Fruit fly (Drosophila melanogaster) whole organism, wandering third instar larva: ENCODE measurements around the gene Cyp1.

Source experiments
- Abd-B ChIP-seq: fragments of >200 bp; optimal IDR thresholded peaks from 2 replicates; lab custom pipeline; 2017; ENCODE audit warnings: missing biosample characterization, missing genetic modification characterization
- CG32264 ChIP-seq: fragments of 200-800 bp; sonication (Bioruptor generic); optimal IDR thresholded peaks from 2 replicates; lab custom pipeline; 2016; ENCODE audit warnings: missing biosample characterization, missing genetic modification characterization
- CG9705 ChIP-seq: fragments of 200-800 bp; sonication (Bioruptor generic); optimal IDR thresholded peaks from 2 replicates; lab custom pipeline; 2018; ENCODE audit warnings: missing biosample characterization, mild to moderate bottlenecking, missing genetic modification characterization
- CrebA ChIP-seq: fragments of 200-800 bp; sonication (Bioruptor generic); optimal IDR thresholded peaks from 2 replicates; lab custom pipeline; 2016; ENCODE audit warnings: missing biosample characterization, mild to moderate bottlenecking, missing genetic modification characterization, borderline replicate concordance
- Dfd ChIP-seq: fragments of >200 bp; optimal IDR thresholded peaks from 2 replicates; lab custom pipeline; 2017; ENCODE audit warnings: missing biosample characterization, missing genetic modification characterization
- Dif ChIP-seq: fragments of 200-275, 200-300 bp; sonication (Bioruptor generic); optimal IDR thresholded peaks from 2 replicates; lab custom pipeline; 2018; ENCODE audit warnings: missing biosample characterization, missing genetic modification characterization; ENCODE audit not compliant: partially characterized antibody
- GATAd ChIP-seq: sonication (Bioruptor generic); optimal IDR thresholded peaks from 2 replicates; lab custom pipeline; 2016; ENCODE audit warnings: missing biosample characterization, missing genetic modification characterization
- HLH106 ChIP-seq: fragments of 200-800 bp; optimal IDR thresholded peaks from 3 replicates; lab custom pipeline; 2019; ENCODE audit warnings: missing biosample characterization, mild to moderate bottlenecking, missing genetic modification characterization, moderate library complexity
- Hnf4 ChIP-seq: fragments of 200-800 bp; sonication (Bioruptor generic); optimal IDR thresholded peaks from 2 replicates; lab custom pipeline; 2016; ENCODE audit warnings: missing biosample characterization, mild to moderate bottlenecking, missing genetic modification characterization
- Hr78 ChIP-seq: fragments of >200 bp; optimal IDR thresholded peaks from 2 replicates; lab custom pipeline; 2017; ENCODE audit warnings: missing biosample characterization, missing genetic modification characterization
- Hr83 ChIP-seq: fragments of 200-300 bp; sonication (Bioruptor generic); optimal IDR thresholded peaks from 2 replicates; lab custom pipeline; 2016; ENCODE audit warnings: missing biosample characterization, mild to moderate bottlenecking, missing genetic modification characterization, moderate library complexity; ENCODE audit not compliant: poor library complexity, severe bottlenecking
- Jra ChIP-seq: sonication (Bioruptor generic); optimal IDR thresholded peaks from 2 replicates; lab custom pipeline; 2016; ENCODE audit warnings: missing biosample characterization, missing genetic modification characterization
- Mio ChIP-seq: sonication (Bioruptor generic); optimal IDR thresholded peaks from 2 replicates; lab custom pipeline; 2016; ENCODE audit warnings: missing biosample characterization, missing genetic modification characterization
- Myc ChIP-seq: fragments of >200 bp; optimal IDR thresholded peaks from 2 replicates; lab custom pipeline; 2017
- N ChIP-seq: fragments of >200 bp; optimal IDR thresholded peaks from 2 replicates; lab custom pipeline; 2018; ENCODE audit warnings: missing biosample characterization, missing external identifiers, missing genetic modification characterization
- OdsH ChIP-seq: fragments of 200-800 bp; sonication (Bioruptor generic); optimal IDR thresholded peaks from 2 replicates; lab custom pipeline; 2016; ENCODE audit warnings: missing biosample characterization, mild to moderate bottlenecking, missing genetic modification characterization
- Rel ChIP-seq, 2 experiments: fragments of 200-800 bp; sonication (Bioruptor generic) in 1 of 2; optimal IDR thresholded peaks; 2 replicates in 1 of 2; 3 replicates in 1 of 2; lab custom pipeline; 2016 to 2019; ENCODE audit warnings: mild to moderate bottlenecking in 2 of 2, missing biosample characterization in 2 of 2, missing genetic modification characterization in 2 of 2, moderate library complexity in 1 of 2
- Sp1 ChIP-seq: fragments of 200-800 bp; sonication (Bioruptor generic); optimal IDR thresholded peaks from 3 replicates; lab custom pipeline; 2019; ENCODE audit warnings: missing biosample characterization, mild to moderate bottlenecking, missing genetic modification characterization, moderate library complexity
- Vsx2 ChIP-seq: fragments of 200-300, 225-300 bp; sonication (Bioruptor generic); optimal IDR thresholded peaks from 2 replicates; lab custom pipeline; 2018; ENCODE audit warnings: missing biosample characterization, missing genetic modification characterization; ENCODE audit not compliant: partially characterized antibody
- br ChIP-seq: fragments of 200-800 bp; sonication (Bioruptor generic); optimal IDR thresholded peaks from 2 replicates; lab custom pipeline; 2016; ENCODE audit warnings: missing biosample characterization, missing genetic modification characterization
- brk ChIP-seq: fragments of 200-800 bp; sonication (Bioruptor generic); optimal IDR thresholded peaks from 2 replicates; lab custom pipeline; 2016; ENCODE audit warnings: missing biosample characterization, mild to moderate bottlenecking, missing genetic modification characterization
- dl ChIP-seq, 2 experiments: fragments of 175-275, 200-275 bp in 1 of 2; fragments of 200-275 bp in 1 of 2; sonication (Bioruptor generic); optimal IDR thresholded peaks; lab custom pipeline; 2018; ENCODE audit warnings: mild to moderate bottlenecking in 2 of 2, missing biosample characterization in 2 of 2, missing genetic modification characterization in 2 of 2, moderate library complexity in 2 of 2; ENCODE audit not compliant: partially characterized antibody in 2 of 2, insufficient read depth in 1 of 2
- dmrt93B ChIP-seq: fragments of 200-800 bp; sonication (Bioruptor generic); optimal IDR thresholded peaks from 2 replicates; lab custom pipeline; 2018; ENCODE audit warnings: missing biosample characterization, mild to moderate bottlenecking, missing genetic modification characterization
- dsf ChIP-seq: sonication (Bioruptor generic); optimal IDR thresholded peaks from 2 replicates; lab custom pipeline; 2016; ENCODE audit warnings: missing biosample characterization, missing genetic modification characterization, borderline replicate concordance
- ey ChIP-seq: fragments of 200-800 bp; sonication (Bioruptor generic); optimal IDR thresholded peaks from 2 replicates; lab custom pipeline; 2016; ENCODE audit warnings: missing biosample characterization, missing genetic modification characterization
- foxo ChIP-seq, 2 experiments: fragments of 200-800 bp; sonication (Bioruptor generic); optimal IDR thresholded peaks; 2 replicates in 1 of 2; 3 replicates in 1 of 2; lab custom pipeline; 2016 to 2017; ENCODE audit warnings: missing biosample characterization in 2 of 2, missing genetic modification characterization in 2 of 2
- fru ChIP-seq: fragments of 200-800 bp; sonication (Bioruptor generic); optimal IDR thresholded peaks from 3 replicates; lab custom pipeline; 2016; ENCODE audit warnings: missing biosample characterization, mild to moderate bottlenecking, missing genetic modification characterization
- h ChIP-seq: fragments of 200-800 bp; sonication (Bioruptor generic); optimal IDR thresholded peaks from 3 replicates; lab custom pipeline; 2016; ENCODE audit warnings: missing biosample characterization, mild to moderate bottlenecking, missing genetic modification characterization
- jim ChIP-seq: fragments of 175-275, 200-325 bp; sonication (Bioruptor generic); optimal IDR thresholded peaks from 2 replicates; lab custom pipeline; 2016; ENCODE audit warnings: missing biosample characterization, mild to moderate bottlenecking, missing genetic modification characterization
- lola ChIP-seq: fragments of >200 bp; optimal IDR thresholded peaks from 2 replicates; lab custom pipeline; 2017; ENCODE audit warnings: missing biosample characterization, missing genetic modification characterization
- pan ChIP-seq: fragments of >200 bp; optimal IDR thresholded peaks from 2 replicates; lab custom pipeline; 2017
- psq ChIP-seq: fragments of 200-800 bp; sonication (Bioruptor generic); optimal IDR thresholded peaks from 3 replicates; lab custom pipeline; 2017; ENCODE audit warnings: missing biosample characterization, mild to moderate bottlenecking, missing genetic modification characterization, moderate library complexity
- rgr ChIP-seq: fragments of 200-800 bp; sonication (Bioruptor generic); optimal IDR thresholded peaks from 3 replicates; lab custom pipeline; 2016; ENCODE audit warnings: missing biosample characterization, mild to moderate bottlenecking, missing genetic modification characterization
- sage ChIP-seq: fragments of 200-800 bp; sonication (Bioruptor generic); optimal IDR thresholded peaks from 2 replicates; lab custom pipeline; 2016; ENCODE audit warnings: missing biosample characterization, mild to moderate bottlenecking, missing genetic modification characterization
- sv ChIP-seq: fragments of 200-800 bp; sonication (Bioruptor generic); optimal IDR thresholded peaks from 3 replicates; lab custom pipeline; 2016; ENCODE audit warnings: missing biosample characterization, missing genetic modification characterization
- tai ChIP-seq: sonication (Bioruptor generic); optimal IDR thresholded peaks from 2 replicates; lab custom pipeline; 2016; ENCODE audit warnings: missing biosample characterization, missing genetic modification characterization
- usp ChIP-seq: fragments of >200 bp; optimal IDR thresholded peaks from 2 replicates; lab custom pipeline; 2017; ENCODE audit warnings: missing biosample characterization, missing genetic modification characterization
- woc ChIP-seq: sonication (Bioruptor generic); optimal IDR thresholded peaks from 2 replicates; lab custom pipeline; 2016; ENCODE audit warnings: missing biosample characterization, mild to moderate bottlenecking, missing genetic modification characterization

Gene Cyp1

DNA sequence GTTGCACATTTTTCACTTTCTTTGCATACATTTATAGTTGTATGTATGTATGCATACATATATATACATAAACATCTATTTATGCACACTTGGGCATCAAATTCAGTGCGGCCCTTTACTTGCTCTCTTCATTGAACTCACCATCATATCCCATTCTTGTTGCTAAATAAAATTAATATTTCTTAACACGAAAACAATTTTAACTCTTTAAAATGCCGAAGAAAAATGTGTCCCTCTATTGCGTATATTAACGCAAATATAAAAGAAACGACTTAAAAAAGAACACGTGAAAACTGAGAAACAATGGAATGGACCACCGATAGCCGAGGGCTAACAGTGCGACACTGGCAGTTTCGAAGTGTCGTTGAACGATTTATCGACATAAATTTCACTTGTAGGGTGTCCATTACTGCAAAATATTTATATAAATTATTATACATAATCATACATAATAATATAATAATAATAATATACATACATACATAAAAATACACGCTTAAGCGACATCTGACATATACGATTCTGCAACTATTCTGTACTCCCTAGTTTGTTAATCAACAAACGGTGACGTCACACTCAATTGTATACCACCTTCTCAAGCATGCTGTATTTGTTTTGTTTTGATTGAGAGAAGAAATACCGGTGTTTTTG lies 38.6 kb upstream of the Cyp1 start, which contains the start of the genes U2af50 and PIG-Q:
TSS of gene U2af50 (minus strand) at position 370 of the 651 bp plus-strand sequence.
TSS of gene PIG-Q (plus strand) at position 474 of the 651 bp plus-strand sequence.
- TF ChIP-seq ey (GFP tag; lab: Kevin White, UChicago) (peak; percentile 56), N (GFP tag; lab: Kevin White, UChicago) (no peak), pan (lab: Kevin White, UChicago) (no peak), Myc (lab: Kevin White, UChicago) (peak; percentile 5), dl (GFP tag; optimal IDR thresholded peaks at IDR 0.05; lab: Kevin White, UChicago; ENCODE audit: insufficient read depth in 1 of 2, partially characterized antibody in 2 of 2) (no peak), OdsH (peak; percentile 63), Dif (GFP tag; lab: Kevin White, UChicago) (peak; percentile 5), Hr83 (GFP tag; lab: Kevin White, UChicago) (no peak), Hnf4 (GFP tag; lab: Kevin White, UChicago) (peak; percentile 76), psq (GFP tag; lab: Kevin White, UChicago) (peak; percentile 82), Sp1 (GFP tag; lab: Kevin White, UChicago) (peak; percentile 90), Vsx2 (no peak), CG32264 (GFP tag; lab: Kevin White, UChicago) (no peak), GATAd (GFP tag; lab: Kevin White, UChicago) (peak; percentile 26), CrebA (no peak), Mio (GFP tag; lab: Kevin White, UChicago) (no peak), Jra (GFP tag; lab: Kevin White, UChicago) (no peak), tai (GFP tag; lab: Kevin White, UChicago) (no peak), dmrt93B (no peak), sage (GFP tag; lab: Kevin White, UChicago) (peak; percentile 51), jim (GFP tag; lab: Kevin White, UChicago) (no peak), HLH106 (peak; percentile 92), Dfd (no peak), CG9705 (GFP tag; lab: Kevin White, UChicago) (peak; percentile 84), h (no peak), lola (no peak), woc (GFP tag; lab: Kevin White, UChicago) (peak; percentile 45), foxo (GFP tag; optimal IDR thresholded peaks at IDR 0.05; lab: Kevin White, UChicago) (peak in 1 of 2 experiments; percentile 86), Rel (GFP tag; optimal IDR thresholded peaks at IDR 0.05; lab: Kevin White, UChicago) (peak; percentile 14), Rel (tag; optimal IDR thresholded peaks at IDR 0.05; lab: Kevin White, UChicago) (peak; percentile 74), Abd-B (GFP tag; lab: Kevin White, UChicago) (no peak), br (GFP tag; lab: Kevin White, UChicago) (no peak), rgr (GFP tag; lab: Kevin White, UChicago) (peak; percentile 82), usp (GFP tag; lab: Kevin White, UChicago) (no peak), fru (no peak), dsf (GFP tag; lab: Kevin White, UChicago) (no peak), Hr78 (GFP tag; lab: Kevin White, UChicago) (no peak), brk (no peak), sv (GFP tag; lab: Kevin White, UChicago) (peak; percentile 76)

DNA sequence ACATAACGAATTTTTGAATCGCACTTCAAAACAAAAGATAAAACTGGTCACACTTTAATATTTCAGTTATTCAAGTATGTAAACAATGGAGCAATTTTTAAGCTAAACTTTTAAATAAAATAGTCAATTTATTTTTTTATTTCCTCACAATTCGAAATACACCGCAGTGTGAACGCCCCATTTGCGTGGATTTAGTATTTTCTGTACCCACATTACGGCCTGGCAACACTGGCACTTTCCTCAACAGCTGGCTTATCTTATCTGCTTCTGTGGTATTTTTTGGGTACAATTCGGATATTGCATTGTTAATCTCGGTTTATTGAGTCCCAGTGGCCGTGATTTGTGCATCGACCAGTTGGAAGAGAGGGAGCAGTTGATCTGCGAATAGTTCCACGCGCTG lies 29.9 kb upstream of the Cyp1 start, which contains the start of gene sl:
TSS of gene sl (plus strand) at position 254 of the 400 bp plus-strand sequence.
- TF ChIP-seq Rel (GFP tag; optimal IDR thresholded peaks at IDR 0.05; lab: Kevin White, UChicago), result no peak
- no peak for TF ChIP-seq Rel (tag; optimal IDR thresholded peaks at IDR 0.05; lab: Kevin White, UChicago)
- no peak for TF ChIP-seq CG9705 (GFP tag; lab: Kevin White, UChicago)
- no peak for TF ChIP-seq usp (GFP tag; lab: Kevin White, UChicago)
- peak; percentile 17 for TF ChIP-seq woc (GFP tag; lab: Kevin White, UChicago)
- TF ChIP-seq sv (GFP tag; lab: Kevin White, UChicago), result no peak
- TF ChIP-seq Abd-B (GFP tag; lab: Kevin White, UChicago), result no peak
- no peak for TF ChIP-seq Dif (GFP tag; lab: Kevin White, UChicago)
- no peak for TF ChIP-seq Jra (GFP tag; lab: Kevin White, UChicago)
- no peak for TF ChIP-seq ey (GFP tag; lab: Kevin White, UChicago)
- no peak for TF ChIP-seq fru
- TF ChIP-seq pan (lab: Kevin White, UChicago), result no peak
- TF ChIP-seq Hnf4 (GFP tag; lab: Kevin White, UChicago), result no peak
- TF ChIP-seq lola, result no peak
- no peak for TF ChIP-seq dsf (GFP tag; lab: Kevin White, UChicago)
- TF ChIP-seq rgr (GFP tag; lab: Kevin White, UChicago), result no peak
- no peak for TF ChIP-seq OdsH
- peak; percentile 12 for TF ChIP-seq Myc (lab: Kevin White, UChicago)
- TF ChIP-seq N (GFP tag; lab: Kevin White, UChicago), result peak; percentile 80
- TF ChIP-seq brk, result no peak
- no peak for TF ChIP-seq br (GFP tag; lab: Kevin White, UChicago)
- TF ChIP-seq sage (GFP tag; lab: Kevin White, UChicago), result no peak
- TF ChIP-seq, all 38 proteins: peak for 3
